Fruit fly (Drosophila melanogaster) whole organism, prepupa: ENCODE measurements around the gene Orp8.

Source experiments
- Blimp-1 ChIP-seq: fragments of 200-800 bp; sonication (Bioruptor generic); optimal IDR thresholded peaks from 3 replicates; lab custom pipeline; 2017; ENCODE audit warnings: missing biosample characterization, missing genetic modification characterization, mild to moderate bottlenecking, moderate library complexity, missing genetic modification reagents
- CG10631 ChIP-seq: fragments of 200-800 bp; sonication (Bioruptor generic); optimal IDR thresholded peaks from 2 replicates; lab custom pipeline; 2016; ENCODE audit warnings: missing biosample characterization, missing genetic modification characterization
- CG10669 ChIP-seq: fragments of 200-800 bp; sonication (Bioruptor generic); optimal IDR thresholded peaks from 3 replicates; lab custom pipeline; 2018; ENCODE audit warnings: missing biosample characterization, mild to moderate bottlenecking, missing genetic modification characterization, moderate library complexity
- CG11294 ChIP-seq: fragments of 200-800 bp; sonication (Bioruptor generic); IDR thresholded peaks from 2 replicates; pipeline ENCODE4 v1.3.6; 2022; ENCODE audit warnings: missing biosample characterization, missing genetic modification characterization
- CG11762 ChIP-seq: fragments of 200-800 bp; sonication (Bioruptor generic); optimal IDR thresholded peaks from 3 replicates; lab custom pipeline; 2016; ENCODE audit warnings: missing biosample characterization, missing genetic modification characterization; ENCODE audit not compliant: insufficient read depth
- CG15336 ChIP-seq: fragments of 200-800 bp; sonication (Bioruptor generic); IDR thresholded peaks from 2 replicates; pipeline ENCODE4 v1.3.6; 2022; ENCODE audit warnings: missing biosample characterization, missing genetic modification characterization
- CG1621 ChIP-seq: fragments of 200-800 bp; sonication (Bioruptor generic); optimal IDR thresholded peaks from 3 replicates; lab custom pipeline; 2018; ENCODE audit warnings: missing biosample characterization, mild to moderate bottlenecking, missing genetic modification characterization
- CG3032 ChIP-seq: fragments of 200-800 bp; optimal IDR thresholded peaks from 2 replicates; lab custom pipeline; 2019; ENCODE audit warnings: missing biosample characterization, mild to moderate bottlenecking, missing genetic modification characterization, moderate library complexity
- CG31627 ChIP-seq: fragments of 200-800 bp; sonication (Bioruptor generic); optimal IDR thresholded peaks from 3 replicates; lab custom pipeline; 2016; ENCODE audit warnings: missing biosample characterization, missing genetic modification characterization
- CG32006 ChIP-seq: fragments of 200-800 bp; sonication (Bioruptor generic); optimal IDR thresholded peaks from 3 replicates; lab custom pipeline; 2017; ENCODE audit warnings: missing biosample characterization, mild to moderate bottlenecking, missing genetic modification characterization
- CG34406 ChIP-seq: fragments of 200-800 bp; sonication (Bioruptor generic); optimal IDR thresholded peaks from 3 replicates; lab custom pipeline; 2016; ENCODE audit warnings: missing biosample characterization, missing genetic modification characterization
- CG3919 ChIP-seq: fragments of 200-800 bp; sonication (Bioruptor generic); optimal IDR thresholded peaks from 3 replicates; lab custom pipeline; 2016; ENCODE audit warnings: missing biosample characterization, missing genetic modification characterization
- CG4318 ChIP-seq: fragments of 200-800 bp; sonication (Bioruptor generic); optimal IDR thresholded peaks from 3 replicates; lab custom pipeline; 2017; ENCODE audit warnings: missing biosample characterization, mild to moderate bottlenecking, missing genetic modification characterization
- CG6163 ChIP-seq: fragments of 200-800 bp; sonication (Bioruptor generic); IDR thresholded peaks from 3 replicates; pipeline ENCODE4 v1.3.6; 2022; ENCODE audit warnings: missing biosample characterization, missing genetic modification characterization
- CG6276 ChIP-seq: fragments of 200-800 bp; sonication (Bioruptor generic); optimal IDR thresholded peaks from 2 replicates; lab custom pipeline; 2017; ENCODE audit warnings: missing biosample characterization, mild to moderate bottlenecking, missing genetic modification characterization
- CG6792 ChIP-seq: fragments of 200-800 bp; sonication (Bioruptor generic); optimal IDR thresholded peaks from 3 replicates; lab custom pipeline; 2016; ENCODE audit warnings: missing biosample characterization, missing genetic modification characterization
- CG6808 ChIP-seq: fragments of 200-800 bp; sonication (Bioruptor generic); optimal IDR thresholded peaks from 3 replicates; lab custom pipeline; 2017; ENCODE audit warnings: missing biosample characterization, missing genetic modification characterization, mild to moderate bottlenecking, moderate library complexity, missing genetic modification reagents
- CG6854 ChIP-seq: fragments of 200-800 bp; sonication (Bioruptor generic); optimal IDR thresholded peaks from 2 replicates; lab custom pipeline; 2017; ENCODE audit warnings: missing biosample characterization, mild to moderate bottlenecking, missing genetic modification characterization
- CG7368 ChIP-seq: fragments of 200-800 bp; sonication (Bioruptor generic); optimal IDR thresholded peaks from 3 replicates; lab custom pipeline; 2016; ENCODE audit warnings: missing biosample characterization, missing genetic modification characterization
- CG8119 ChIP-seq: fragments of 200-800 bp; sonication (Bioruptor generic); IDR thresholded peaks from 3 replicates; pipeline ENCODE4 v1.3.6; 2022; ENCODE audit warnings: missing biosample characterization, missing genetic modification characterization
- CG8632 ChIP-seq: fragments of 200-800 bp; sonication (Bioruptor generic); optimal IDR thresholded peaks from 3 replicates; lab custom pipeline; 2016; ENCODE audit warnings: missing biosample characterization, missing genetic modification characterization
- CG9139 ChIP-seq: fragments of 200-800 bp; sonication (Bioruptor generic); optimal IDR thresholded peaks from 3 replicates; lab custom pipeline; 2017; ENCODE audit warnings: missing biosample characterization, mild to moderate bottlenecking, missing genetic modification characterization
- Eip75B ChIP-seq: fragments of 200-800 bp; sonication (Bioruptor generic); optimal IDR thresholded peaks from 3 replicates; lab custom pipeline; 2016; ENCODE audit warnings: missing biosample characterization, missing genetic modification characterization
- Eip78C ChIP-seq: fragments of 200-800 bp; sonication (Bioruptor generic); peaks from one replicate; lab custom pipeline; 2016; ENCODE audit warnings: missing biosample characterization, missing genetic modification characterization
- Ets21C ChIP-seq: fragments of 200-800 bp; sonication (Bioruptor generic); optimal IDR thresholded peaks from 3 replicates; lab custom pipeline; 2016; ENCODE audit warnings: missing biosample characterization, missing genetic modification characterization
- Ets96B ChIP-seq: fragments of 200-800 bp; optimal IDR thresholded peaks from 2 replicates; lab custom pipeline; 2019; ENCODE audit warnings: missing biosample characterization, mild to moderate bottlenecking, missing genetic modification characterization, moderate library complexity
- Gug ChIP-seq: fragments of 200-800 bp; sonication (Bioruptor generic); IDR thresholded peaks from 2 replicates; pipeline ENCODE4 v1.3.6; 2022; ENCODE audit warnings: missing biosample characterization, missing genetic modification characterization
- Hr38 ChIP-seq: sonication (Bioruptor generic); optimal IDR thresholded peaks from 2 replicates; lab custom pipeline; 2016; ENCODE audit warnings: missing biosample characterization, missing genetic modification characterization
- Hr39 ChIP-seq: fragments of 200-800 bp; sonication (Bioruptor generic); optimal IDR thresholded peaks from 2 replicates; lab custom pipeline; 2016; ENCODE audit warnings: missing biosample characterization, missing genetic modification characterization
- Hr4 ChIP-seq: fragments of 200-800 bp; sonication (Bioruptor generic); optimal IDR thresholded peaks from 3 replicates; lab custom pipeline; 2016; ENCODE audit warnings: missing biosample characterization, missing genetic modification characterization
- Lpt ChIP-seq: fragments of 200-800 bp; sonication (Bioruptor generic); optimal IDR thresholded peaks from 3 replicates; lab custom pipeline; 2016; ENCODE audit warnings: missing biosample characterization, missing genetic modification characterization
- Met ChIP-seq: fragments of 200-800 bp; sonication (Bioruptor generic); optimal IDR thresholded peaks from 3 replicates; lab custom pipeline; 2016; ENCODE audit warnings: missing biosample characterization, missing genetic modification characterization
- Sox14 ChIP-seq: fragments of 200-800 bp; sonication (Bioruptor generic); optimal IDR thresholded peaks from 3 replicates; lab custom pipeline; 2016; ENCODE audit warnings: missing biosample characterization, missing genetic modification characterization
- Sox15 ChIP-seq: fragments of 200-800 bp; sonication (Bioruptor generic); optimal IDR thresholded peaks from 3 replicates; lab custom pipeline; 2016; ENCODE audit warnings: missing biosample characterization, missing genetic modification characterization
- achi ChIP-seq: fragments of 200-800 bp; sonication (Bioruptor generic); optimal IDR thresholded peaks from 3 replicates; lab custom pipeline; 2016; ENCODE audit warnings: missing biosample characterization, missing genetic modification characterization
- acj6 ChIP-seq: fragments of 200-800 bp; sonication (Bioruptor generic); optimal IDR thresholded peaks from 3 replicates; lab custom pipeline; 2016; ENCODE audit warnings: missing biosample characterization, missing genetic modification characterization
- cyc ChIP-seq: fragments of 200-800 bp; sonication (Bioruptor generic); optimal IDR thresholded peaks from 3 replicates; lab custom pipeline; 2016; ENCODE audit warnings: missing biosample characterization, missing genetic modification characterization
- dac ChIP-seq: fragments of 200-800 bp; sonication (Bioruptor generic); optimal IDR thresholded peaks from 2 replicates; lab custom pipeline; 2017; ENCODE audit warnings: missing biosample characterization, mild to moderate bottlenecking, missing genetic modification characterization
- dsx ChIP-seq: fragments of 200-800 bp; optimal IDR thresholded peaks from 3 replicates; lab custom pipeline; 2019; ENCODE audit warnings: missing biosample characterization, mild to moderate bottlenecking, missing genetic modification characterization, moderate library complexity; ENCODE audit not compliant: poor library complexity, severe bottlenecking
- eg ChIP-seq: fragments of 200-800 bp; sonication (Bioruptor generic); IDR thresholded peaks from 3 replicates; pipeline ENCODE4 v1.3.6; 2022; ENCODE audit warnings: missing biosample characterization, missing genetic modification characterization
- esn ChIP-seq: fragments of 200-800 bp; sonication (Bioruptor generic); optimal IDR thresholded peaks from 2 replicates; lab custom pipeline; 2016; ENCODE audit warnings: missing biosample characterization, mild to moderate bottlenecking, missing genetic modification characterization, moderate library complexity
- fd85E ChIP-seq: fragments of 200-800 bp; sonication (Bioruptor generic); optimal IDR thresholded peaks from 3 replicates; lab custom pipeline; 2016; ENCODE audit warnings: missing biosample characterization, missing genetic modification characterization
- salr ChIP-seq, 2 experiments: fragments of 200-800 bp; sonication (Bioruptor generic); optimal IDR thresholded peaks; 3 replicates each; lab custom pipeline; 2016 to 2018; ENCODE audit warnings: missing biosample characterization in 2 of 2, missing genetic modification characterization in 2 of 2, mild to moderate bottlenecking in 1 of 2
- spab ChIP-seq: fragments of 200-800 bp; sonication (Bioruptor generic); optimal IDR thresholded peaks from 2 replicates; lab custom pipeline; 2017; ENCODE audit warnings: missing biosample characterization, mild to moderate bottlenecking, missing genetic modification characterization, missing genetic modification reagents
- ss ChIP-seq, 2 experiments: fragments of 200-800 bp; sonication (Bioruptor generic); optimal IDR thresholded peaks; 2 replicates in 1 of 2; 3 replicates in 1 of 2; lab custom pipeline; 2017 to 2018; ENCODE audit warnings: mild to moderate bottlenecking in 2 of 2, missing biosample characterization in 2 of 2, missing genetic modification characterization in 2 of 2, moderate library complexity in 1 of 2
- svp ChIP-seq: fragments of 200-800 bp; sonication (Bioruptor generic); peaks from one replicate; lab custom pipeline; 2016; ENCODE audit warnings: missing biosample characterization, missing genetic modification characterization
- topi ChIP-seq: fragments of 200-800 bp; sonication (Bioruptor generic); optimal IDR thresholded peaks from 3 replicates; lab custom pipeline; 2016; ENCODE audit warnings: missing biosample characterization, missing genetic modification characterization
- vri ChIP-seq: fragments of 200-800 bp; sonication (Bioruptor generic); optimal IDR thresholded peaks from 3 replicates; lab custom pipeline; 2016; ENCODE audit warnings: missing biosample characterization, mild to moderate bottlenecking, missing genetic modification characterization

The Orp8 gene

DNA sequence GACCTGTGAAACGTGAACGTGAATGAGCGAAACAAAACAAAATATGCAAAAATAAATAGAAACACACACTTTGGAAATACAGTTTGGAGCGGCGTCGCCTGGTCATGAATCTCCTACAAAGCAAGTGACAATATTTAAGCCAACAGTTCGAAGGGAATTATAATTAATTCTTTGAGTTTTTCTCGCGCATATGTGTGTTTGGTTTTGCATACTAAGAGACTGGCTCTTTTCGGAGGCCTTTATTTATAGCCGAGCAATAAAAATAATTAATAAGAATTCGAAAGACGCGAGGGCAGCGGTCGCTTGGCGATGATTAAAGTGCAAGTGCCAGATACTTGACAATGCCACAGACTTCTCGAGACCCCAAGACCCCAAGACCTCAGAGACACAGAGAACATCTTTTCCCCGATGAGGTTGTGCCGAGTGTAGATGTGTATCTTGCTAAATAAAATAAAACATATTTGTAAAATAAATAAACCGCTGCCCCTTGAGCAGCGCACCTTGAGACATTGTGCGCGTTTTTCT is 9.1 kb downstream of the Orp8 start:
- TF ChIP-seq salr (GFP tag; optimal IDR thresholded peaks at IDR 0.05; lab: Kevin White, UChicago) = no peak
- TF ChIP-seq svp (GFP tag; lab: Kevin White, UChicago) = peak; percentile 67
- TF ChIP-seq Sox15 (GFP tag; lab: Kevin White, UChicago) = no peak

DNA sequence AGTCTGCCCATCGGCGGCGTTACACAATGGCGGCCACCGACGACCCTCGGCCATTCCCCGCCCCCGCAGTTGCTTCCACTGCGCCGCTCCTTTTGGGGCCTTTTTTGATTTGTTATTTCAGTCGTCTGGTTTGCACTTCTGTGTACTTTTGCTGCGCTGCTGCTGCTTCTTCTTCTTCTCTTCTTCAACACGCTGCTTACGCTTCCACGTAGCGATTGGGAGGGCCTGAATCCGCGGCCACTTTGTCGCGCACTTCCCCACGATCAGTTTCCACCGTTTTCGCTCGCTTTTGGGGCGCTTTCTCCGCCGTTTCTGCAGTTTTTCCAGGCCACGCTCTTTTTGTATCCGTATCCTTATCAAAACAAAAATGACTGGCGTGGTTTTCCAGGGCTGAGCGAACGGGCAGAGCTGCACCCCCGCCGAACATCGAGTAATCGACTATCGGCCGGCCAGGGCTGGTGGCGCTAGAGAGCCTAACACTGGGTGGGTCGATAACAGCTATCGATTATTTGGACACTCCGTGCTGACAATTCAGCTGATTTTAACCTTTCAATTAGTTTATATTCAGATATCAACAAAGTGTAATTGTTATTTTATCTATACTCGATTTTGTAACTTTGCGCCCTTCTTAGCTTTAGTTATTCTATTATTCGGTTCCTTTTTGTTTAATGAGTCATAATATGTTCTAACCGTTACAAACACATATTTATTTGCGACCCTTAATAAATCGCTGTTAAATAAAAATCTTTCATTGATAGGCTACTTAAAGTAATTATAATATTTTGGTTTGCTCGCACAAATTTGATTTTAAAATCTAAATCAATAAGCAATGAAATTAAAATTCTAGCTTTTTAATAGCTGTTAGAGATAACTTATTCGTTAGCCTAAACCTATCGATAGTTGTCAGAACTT is 18.7 kb downstream of the Orp8 start, which contains the start of the genes CG4360 and Sirt2:
CG4360 (minus strand) TSS at position 432 of the 912 bp plus-strand sequence.
Sirt2 (plus strand) TSS at position 894 of the 912 bp plus-strand sequence.
- TF ChIP-seq topi (GFP tag; lab: Kevin White, UChicago) (no peak), CG6854 (GFP tag; lab: Kevin White, UChicago) (peak; percentile 31), cyc (GFP tag; lab: Kevin White, UChicago) (no peak), CG4318 (GFP tag; lab: Kevin White, UChicago) (no peak), CG31627 (GFP tag; lab: Kevin White, UChicago) (peak; percentile 57), Sox14 (GFP tag; lab: Kevin White, UChicago) (peak; percentile 34), CG8119 (no peak), dac (no peak), CG3032 (tag; lab: Kevin White, UChicago) (no peak), fd85E (GFP tag; lab: Kevin White, UChicago) (no peak), CG3919 (no peak), CG1621 (tag; lab: Kevin White, UChicago) (peak; percentile 69), Eip75B (no peak), Hr4 (GFP tag; lab: Kevin White, UChicago) (peak; percentile 44), ss (GFP tag; optimal IDR thresholded peaks at IDR 0.05; lab: Kevin White, UChicago) (no peak), CG34406 (no peak), CG10669 (no peak), Met (GFP tag; lab: Kevin White, UChicago) (no peak), CG11762 (GFP tag; lab: Kevin White, UChicago) (no peak), CG15336 (GFP tag; lab: Robert Waterston, UW) (no peak), Lpt (GFP tag; lab: Kevin White, UChicago) (no peak), CG9139 (GFP tag; lab: Kevin White, UChicago) (no peak), esn (GFP tag; lab: Kevin White, UChicago) (peak; percentile 53), dsx (no peak), Gug (no peak), Eip78C (GFP tag; lab: Kevin White, UChicago) (no peak), CG6792 (GFP tag; lab: Kevin White, UChicago) (peak; percentile 30), CG6163 (GFP tag; lab: Robert Waterston, UW) (peak; percentile 26; the same call in 1 of the 3 replicates), spab (GFP tag; lab: Kevin White, UChicago) (no peak), acj6 (no peak), CG7368 (GFP tag; lab: Kevin White, UChicago) (no peak), Ets21C (GFP tag; lab: Kevin White, UChicago) (no peak), CG6276 (GFP tag; lab: Kevin White, UChicago) (no peak), Blimp-1 (no peak), svp (GFP tag; lab: Kevin White, UChicago) (no peak), CG6808 (no peak), CG10631 (GFP tag; lab: Kevin White, UChicago) (no peak), Hr38 (no peak), CG11294 (GFP tag; lab: Robert Waterston, UW) (no peak), CG8632 (GFP tag; lab: Kevin White, UChicago) (peak; percentile 15), Hr39 (GFP tag; lab: Kevin White, UChicago) (peak; percentile 45), eg (GFP tag; lab: Robert Waterston, UW) (peak; percentile 43; the same call in 2 of the 3 replicates), vri (GFP tag; lab: Kevin White, UChicago) (no peak), salr (GFP tag; optimal IDR thresholded peaks at IDR 0.05; lab: Kevin White, UChicago) (no peak), achi (GFP tag; lab: Kevin White, UChicago) (peak; percentile 16), Ets96B (tag; lab: Kevin White, UChicago) (no peak), CG32006 (GFP tag; lab: Kevin White, UChicago) (no peak)
